Worm (Caenorhabditis elegans): ENCODE results near the gene ubc-23.

DNA sequence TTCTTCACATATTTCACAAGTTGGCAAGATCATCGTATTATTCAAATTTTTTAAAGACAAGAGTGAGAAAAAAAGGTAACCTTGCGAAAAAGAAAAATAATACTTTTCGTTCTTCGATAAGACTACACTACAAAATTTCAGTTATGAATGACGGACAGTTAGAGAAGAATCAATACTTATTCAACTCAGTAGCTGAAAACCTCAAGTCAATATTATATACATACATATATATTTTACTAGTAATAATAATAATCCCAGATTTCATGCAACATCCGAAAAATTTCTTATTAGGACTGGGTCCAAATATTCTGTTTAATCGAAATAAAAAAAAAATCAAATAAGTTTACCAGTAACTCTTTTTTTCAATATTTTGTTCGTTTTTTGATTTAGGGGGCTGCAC is 12.9 kb upstream of the ubc-23 start, which contains the start of gene C28G1.6:
- no peak for TF ChIP-seq hmg-4 (GFP tag; optimal IDR thresholded peaks at IDR 0.05)
- TF ChIP-seq tbx-37 (GFP tag; conservative IDR thresholded peaks at IDR 0.05): no peak
- TF ChIP-seq ets-7 (tag; optimal IDR thresholded peaks at IDR 0.05): no peak
- TF ChIP-seq ama-1 (optimal IDR thresholded peaks at IDR 0.05): no peak
- TF ChIP-seq tbx-11 (GFP tag; IDR thresholded peaks at IDR 0.05): no peak
- no peak for TF ChIP-seq sea-1 (GFP tag; conservative IDR thresholded peaks at IDR 0.05)
- no peak for TF ChIP-seq ceh-36 (tag; optimal IDR thresholded peaks at IDR 0.05)
